Fruit fly (Drosophila melanogaster): Measurements from ENCODE around the gene Rhp.

- TF ChIP-seq pan (optimal IDR thresholded peaks at IDR 0.05) (no peak), CG8478 (optimal IDR thresholded peaks at IDR 0.05) (no peak)
These were observed 27.4 kb downstream of the Rhp start for dm6 chrX:15816127-15816526.

All from whole organism.